Worm (Caenorhabditis elegans): ENCODE measurements around the gene puf-8.

The puf-8 gene

DNA sequence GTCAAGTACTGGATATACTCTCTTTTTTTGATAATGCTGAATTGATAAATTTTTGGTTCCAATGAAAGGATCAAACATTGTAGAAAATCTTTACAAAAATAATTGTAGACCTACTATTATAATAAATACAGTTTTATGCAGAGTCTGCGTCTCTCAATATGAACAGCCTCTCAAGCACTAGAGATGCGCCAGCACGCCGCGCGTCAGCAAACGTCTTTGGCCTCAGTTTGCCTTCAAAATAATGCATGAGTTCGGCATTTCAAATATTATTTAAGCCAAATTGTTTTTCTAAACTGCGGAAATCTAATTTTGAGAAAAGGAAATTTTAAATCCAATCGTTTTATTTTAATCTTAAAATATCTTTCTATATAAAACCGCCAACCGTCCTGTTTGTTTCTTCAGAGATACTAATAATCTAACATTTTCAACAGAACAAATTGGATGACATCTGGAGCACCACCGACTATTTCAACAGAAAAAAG lies 3.7 kb upstream of the puf-8 start, which contains the start of gene cul-4 (continued):
- no peak for TF ChIP-seq cebp-1 (GFP tag; IDR thresholded peaks at IDR 0.05)
- TF ChIP-seq cebp-1 (tag; optimal IDR thresholded peaks at IDR 0.05) = no peak
- TF ChIP-seq Y56A3A.18 (GFP tag; IDR thresholded peaks at IDR 0.05) = 0 out of 2 replicates have a peak, but pooled peaks have one; percentile 50
- TF ChIP-seq F33H1.4 (GFP tag; IDR thresholded peaks at IDR 0.05) = peak; percentile 86
- TF ChIP-seq let-526 (GFP tag; IDR thresholded peaks at IDR 0.05) = no peak
- TF ChIP-seq efl-1 (GFP tag; optimal IDR thresholded peaks at IDR 0.05) = peak; percentile 63
- peak; percentile 54 for TF ChIP-seq F23B12.7 (tag; optimal IDR thresholded peaks at IDR 0.05; ENCODE audit: insufficient read depth)
- TF ChIP-seq zfh-2 (GFP tag; conservative IDR thresholded peaks at IDR 0.05) = no peak
- TF ChIP-seq ZK185.1 (tag; optimal IDR thresholded peaks at IDR 0.05; ENCODE audit: poor library complexity, severe bottlenecking) = peak; percentile 85
- TF ChIP-seq F55B11.4 (tag; optimal IDR thresholded peaks at IDR 0.05; ENCODE audit: borderline replicate concordance, insufficient read depth) = no peak
- TF ChIP-seq hlh-12 (tag; optimal IDR thresholded peaks at IDR 0.05) = no peak
- no peak for TF ChIP-seq sptf-2 (GFP tag; optimal IDR thresholded peaks at IDR 0.05)
- peak; percentile 63 for TF ChIP-seq F49E8.2 (tag; optimal IDR thresholded peaks at IDR 0.05; ENCODE audit: insufficient read depth)
- no peak for TF ChIP-seq bed-1 (GFP tag; IDR thresholded peaks at IDR 0.05)
- peak; percentile 73 for TF ChIP-seq ekl-4 (GFP tag; IDR thresholded peaks at IDR 0.05)
- 0 out of 2 replicates have a peak, but pooled peaks have one; percentile 63 for TF ChIP-seq ztf-28 (GFP tag; IDR thresholded peaks at IDR 0.05)
- no peak for TF ChIP-seq ccch-3 (GFP tag; optimal IDR thresholded peaks at IDR 0.05)
- TF ChIP-seq madf-8 (GFP tag; conservative IDR thresholded peaks at IDR 0.05) = peak; percentile 99
- TF ChIP-seq unc-130 (GFP tag; optimal IDR thresholded peaks at IDR 0.05) = peak; percentile 53
- TF ChIP-seq lsl-1 (GFP tag; optimal IDR thresholded peaks at IDR 0.05) = peak; percentile 94
- TF ChIP-seq rec-8 (tag; optimal IDR thresholded peaks at IDR 0.05) = no peak
- no peak for TF ChIP-seq mxl-1 (tag; optimal IDR thresholded peaks at IDR 0.05)
- peak; percentile 74 for TF ChIP-seq ceh-100 (GFP tag; IDR thresholded peaks at IDR 0.05)
- TF ChIP-seq let-607 (tag; optimal IDR thresholded peaks at IDR 0.05) = peak in 1 of 2 experiments; percentile 16
- TF ChIP-seq egl-18 (GFP tag; IDR thresholded peaks at IDR 0.05) = no peak
- peak; percentile 86 for TF ChIP-seq pbrm-1 (GFP tag; IDR thresholded peaks at IDR 0.05)
- peak; percentile 0 for TF ChIP-seq die-1 (tag; optimal IDR thresholded peaks at IDR 0.05)
- no peak for TF ChIP-seq ztf-26 (tag; optimal IDR thresholded peaks at IDR 0.05)
- TF ChIP-seq xnd-1 (tag; optimal IDR thresholded peaks at IDR 0.05) = peak; percentile 97
- TF ChIP-seq nfyb-1 (GFP tag; IDR thresholded peaks at IDR 0.05) = peak; percentile 69
- TF ChIP-seq dpl-1 (GFP tag; optimal IDR thresholded peaks at IDR 0.05) = peak; percentile 53
- TF ChIP-seq aptf-3 (GFP tag; IDR thresholded peaks at IDR 0.05) = no peak
- TF ChIP-seq Y79H2A.3 (GFP tag; conservative IDR thresholded peaks at IDR 0.05) = 0 out of 2 replicates have a peak, but pooled peaks have one; percentile 16
- TF ChIP-seq ceh-91 (GFP tag; IDR thresholded peaks at IDR 0.05) = peak; percentile 80
- no peak for TF ChIP-seq F52B5.7 (tag; optimal IDR thresholded peaks at IDR 0.05)
- peak; percentile 98 for TF ChIP-seq ztf-18 (tag; optimal IDR thresholded peaks at IDR 0.05)
- TF ChIP-seq him-1 (tag; optimal IDR thresholded peaks at IDR 0.05) = peak; percentile 82
- TF ChIP-seq rcor-1 (GFP tag; IDR thresholded peaks at IDR 0.05) = peak; percentile 88
- no peak for TF ChIP-seq hrde-1 (tag; optimal IDR thresholded peaks at IDR 0.05; ENCODE audit: borderline replicate concordance)
- no peak for TF ChIP-seq mel-28 (tag; optimal IDR thresholded peaks at IDR 0.05; ENCODE audit: borderline replicate concordance)
- no peak for TF ChIP-seq atf-7 (tag; optimal IDR thresholded peaks at IDR 0.05)

All from whole organism, young adult.